Worm (Caenorhabditis elegans): ENCODE results near the gene R13A1.5.

The R13A1.5 gene

ce11 chrIV:7147722-7148121 is 43.9 kb downstream of the R13A1.5 start (continued):
- TF ChIP-seq fkh-8 (tag; optimal IDR thresholded peaks at IDR 0.05) (no peak), hpl-2 (GFP tag; optimal IDR thresholded peaks at IDR 0.05) (no peak), Y116A8C.19 (tag; optimal IDR thresholded peaks at IDR 0.05; ENCODE audit: borderline replicate concordance) (no peak), elt-2 (tag; optimal IDR thresholded peaks at IDR 0.05) (no peak), xbp-1 (tag; optimal IDR thresholded peaks at IDR 0.05) (no peak), nhr-84 (tag; optimal IDR thresholded peaks at IDR 0.05) (no peak)

ce11 chrIV:7144670-7145257 is 46.9 kb downstream of the R13A1.5 start, which contains the start of gene hecd-1:
Gene hecd-1 (minus strand): TSS chrIV:7144720.
- TF ChIP-seq mdl-1 (tag; optimal IDR thresholded peaks at IDR 0.05), result peak in 1 of 2 experiments; percentile 46
- TF ChIP-seq nhr-237 (tag; optimal IDR thresholded peaks at IDR 0.05), result no peak
- no peak for TF ChIP-seq aly-2 (tag; optimal IDR thresholded peaks at IDR 0.05)
- TF ChIP-seq efl-1 (optimal IDR thresholded peaks at IDR 0.05), result peak in 1 of 2 experiments; percentile 29
- peak; percentile 32 to 83 for TF ChIP-seq efl-1 (GFP tag; optimal IDR thresholded peaks at IDR 0.05 in 1 of 2)
- no peak for TF ChIP-seq unc-86 (tag; optimal IDR thresholded peaks at IDR 0.05)
- TF ChIP-seq dpl-1 (GFP tag; optimal IDR thresholded peaks at IDR 0.05), result peak in 2 of 3 experiments; percentile 2 to 44
- TF ChIP-seq F16B12.6 (tag; optimal IDR thresholded peaks at IDR 0.05), result peak; percentile 26
- TF ChIP-seq lsy-2 (tag; optimal IDR thresholded peaks at IDR 0.05), result peak in 1 of 2 experiments; percentile 49
- peak in 1 of 2 experiments; percentile 55 for TF ChIP-seq lin-35 (GFP tag; optimal IDR thresholded peaks at IDR 0.05)
- peak; percentile 5 for TF ChIP-seq C16A3.4 (tag; optimal IDR thresholded peaks at IDR 0.05)
- TF ChIP-seq jun-1 (tag; optimal IDR thresholded peaks at IDR 0.05), result no peak
- peak; percentile 76 for TF ChIP-seq lin-14 (GFP tag; optimal IDR thresholded peaks at IDR 0.05)
- peak; percentile 26 for TF ChIP-seq fkh-8 (tag; optimal IDR thresholded peaks at IDR 0.05)
- TF ChIP-seq ceh-63 (GFP tag; optimal IDR thresholded peaks at IDR 0.05), result no peak
- no peak for TF ChIP-seq snpc-4 (tag; optimal IDR thresholded peaks at IDR 0.05)
- no peak for TF ChIP-seq sptf-1 (tag; optimal IDR thresholded peaks at IDR 0.05)
- TF ChIP-seq lin-15B (tag; optimal IDR thresholded peaks at IDR 0.05), result peak; percentile 16
- no peak for TF ChIP-seq unc-130 (tag; optimal IDR thresholded peaks at IDR 0.05)
- TF ChIP-seq ceh-82 (tag; optimal IDR thresholded peaks at IDR 0.05), result peak in 1 of 3 experiments; percentile 29
- peak; percentile 8 for TF ChIP-seq xbp-1 (tag; optimal IDR thresholded peaks at IDR 0.05)
- TF ChIP-seq nhr-11 (tag; optimal IDR thresholded peaks at IDR 0.05), result no peak
- no peak for TF ChIP-seq nhr-76 (tag; optimal IDR thresholded peaks at IDR 0.05)

Measured in whole organism, L1 larva.